Fruit fly (Drosophila melanogaster): Measurements from ENCODE around the gene RhoGAP18B.
A peak's percentile ranks its signal among the peaks of the same experiment; 100 is the strongest.

The RhoGAP18B gene

DNA sequence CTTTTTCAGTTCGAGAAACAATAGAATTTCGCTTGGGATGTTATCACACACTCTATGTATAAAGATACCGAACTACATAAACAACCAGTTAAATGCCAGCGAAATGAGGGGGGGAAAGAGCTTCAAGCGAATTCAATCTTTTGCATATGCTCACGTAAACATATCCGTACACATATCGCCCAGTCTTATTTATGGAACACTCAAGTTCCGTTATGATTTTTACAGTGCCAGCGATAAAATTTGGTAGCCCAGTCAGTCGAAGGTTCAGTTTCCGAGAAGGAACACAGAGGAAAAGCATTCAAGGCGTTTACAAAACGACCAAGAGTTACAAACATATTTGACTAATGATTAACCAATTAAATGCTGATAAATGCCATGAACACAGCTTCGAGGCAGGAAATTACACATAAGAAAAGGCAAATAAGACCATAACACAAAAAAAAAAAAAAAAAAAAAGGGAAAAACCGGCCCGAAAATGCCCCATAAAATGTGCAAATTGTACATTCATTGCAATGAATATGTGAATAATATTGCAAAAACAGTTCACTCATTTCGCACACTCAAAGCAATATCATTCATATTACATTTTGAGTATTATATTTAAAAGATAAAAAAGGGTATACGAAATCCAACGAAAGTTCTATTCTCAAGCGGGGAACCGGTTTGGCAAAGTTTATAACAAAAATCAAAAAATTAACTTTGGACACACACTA lies 17.9 kb downstream of the RhoGAP18B start:
- TF ChIP-seq ovo (GFP tag; optimal IDR thresholded peaks at IDR 0.05) (peak; percentile 58), tj (GFP tag; optimal IDR thresholded peaks at IDR 0.05) (peak; percentile 89), Hr96 (GFP tag; optimal IDR thresholded peaks at IDR 0.05) (no peak)

DNA sequence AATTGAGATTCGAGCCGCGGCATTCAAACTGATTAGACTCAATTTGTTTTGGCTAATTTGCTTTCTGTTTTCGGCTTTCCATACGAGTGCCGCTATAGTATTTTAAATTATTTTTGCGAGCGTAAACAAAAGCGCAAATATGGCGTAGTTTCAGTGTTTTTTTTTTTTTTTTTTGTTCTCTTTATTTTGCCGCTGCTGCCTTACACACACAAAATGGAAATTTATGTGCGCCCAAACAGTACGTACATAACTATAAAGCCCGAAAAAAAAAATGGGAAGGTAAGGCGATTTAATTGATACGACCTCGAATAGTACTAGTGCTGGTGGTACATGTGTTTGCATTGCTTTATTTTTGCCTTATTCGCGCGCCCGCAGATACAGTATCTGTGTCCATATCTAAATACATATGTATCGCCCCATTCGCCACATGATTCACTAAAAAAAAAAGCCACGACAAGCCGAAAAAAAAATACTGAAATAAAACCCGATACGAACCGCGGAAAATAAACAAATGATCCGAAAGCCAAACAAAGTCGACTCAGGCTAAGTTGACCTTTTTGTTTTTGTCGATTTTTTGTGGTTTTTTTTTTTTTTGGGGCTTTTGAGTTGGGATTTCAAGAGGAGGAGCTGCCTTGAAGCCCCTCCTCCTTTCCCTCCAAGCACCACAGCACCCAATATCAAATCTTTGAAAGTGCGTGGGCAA lies 18.8 kb downstream of the RhoGAP18B start:
- TF ChIP-seq Clk (GFP tag; optimal IDR thresholded peaks at IDR 0.05) (no peak), CG33017 (tag; optimal IDR thresholded peaks at IDR 0.05) (no peak), cnc (optimal IDR thresholded peaks at IDR 0.05) (no peak), Hr96 (GFP tag; optimal IDR thresholded peaks at IDR 0.05) (no peak), tj (GFP tag; optimal IDR thresholded peaks at IDR 0.05) (peak; percentile 84), CG5204 (GFP tag; optimal IDR thresholded peaks at IDR 0.05) (no peak)

DNA sequence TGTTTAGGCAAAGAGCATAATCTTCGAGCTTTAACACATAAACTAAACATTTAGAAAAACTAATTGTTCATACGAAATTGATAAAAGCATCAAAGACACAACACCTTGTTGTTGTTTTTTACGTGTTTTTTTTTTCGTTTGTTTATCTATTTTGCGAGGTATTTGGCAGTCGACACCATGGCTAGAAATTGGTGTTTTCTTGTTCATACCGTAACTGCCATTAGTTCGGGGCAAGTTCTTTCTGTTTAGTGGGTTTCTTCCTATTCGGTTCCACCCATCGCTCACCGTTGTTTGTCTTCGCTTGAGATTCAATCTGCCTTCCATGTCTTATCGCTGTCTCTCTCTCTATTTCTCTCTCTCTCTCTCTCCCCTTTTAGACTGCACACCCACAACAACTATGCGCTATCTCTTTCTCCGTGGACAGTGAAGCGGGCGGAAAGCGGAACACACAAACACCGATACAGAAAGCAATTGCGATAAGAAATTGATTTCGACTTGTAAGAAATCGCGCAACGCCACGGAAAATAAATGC lies 20.4 kb downstream of the RhoGAP18B start:
- no peak for TF ChIP-seq Mnt (GFP tag; optimal IDR thresholded peaks at IDR 0.05)
- TF ChIP-seq CG5204 (GFP tag; optimal IDR thresholded peaks at IDR 0.05): no peak
- TF ChIP-seq bab1 (GFP tag; optimal IDR thresholded peaks at IDR 0.05): peak; percentile 5
- no peak for TF ChIP-seq toe (GFP tag; optimal IDR thresholded peaks at IDR 0.05)
- no peak for TF ChIP-seq CG12768 (GFP tag; optimal IDR thresholded peaks at IDR 0.05)
- peak; percentile 16 for TF ChIP-seq CG14711 (tag; optimal IDR thresholded peaks at IDR 0.05)
- TF ChIP-seq pad (GFP tag; optimal IDR thresholded peaks at IDR 0.05): peak; percentile 33
- TF ChIP-seq cnc (optimal IDR thresholded peaks at IDR 0.05): no peak
- no peak for TF ChIP-seq Hr96 (GFP tag; optimal IDR thresholded peaks at IDR 0.05)
- no peak for TF ChIP-seq CG7101 (tag; optimal IDR thresholded peaks at IDR 0.05)
- TF ChIP-seq CG33017 (tag; optimal IDR thresholded peaks at IDR 0.05): no peak
- no peak for TF ChIP-seq CG1620 (GFP tag; optimal IDR thresholded peaks at IDR 0.05)
- no peak for TF ChIP-seq ovo (GFP tag; optimal IDR thresholded peaks at IDR 0.05)
- TF ChIP-seq kay (GFP tag; ENCODE audit: borderline replicate concordance): no peak
- no peak for TF ChIP-seq CG7045 (GFP tag; optimal IDR thresholded peaks at IDR 0.05)
- peak; percentile 25 for TF ChIP-seq cic (GFP tag; optimal IDR thresholded peaks at IDR 0.05)
- TF ChIP-seq Crg-1 (GFP tag; optimal IDR thresholded peaks at IDR 0.05): no peak
- peak; percentile 6 for TF ChIP-seq CG11617 (GFP tag; optimal IDR thresholded peaks at IDR 0.05)
- no peak for TF ChIP-seq Clk (GFP tag; optimal IDR thresholded peaks at IDR 0.05)
- TF ChIP-seq tj (GFP tag; optimal IDR thresholded peaks at IDR 0.05): no peak

DNA sequence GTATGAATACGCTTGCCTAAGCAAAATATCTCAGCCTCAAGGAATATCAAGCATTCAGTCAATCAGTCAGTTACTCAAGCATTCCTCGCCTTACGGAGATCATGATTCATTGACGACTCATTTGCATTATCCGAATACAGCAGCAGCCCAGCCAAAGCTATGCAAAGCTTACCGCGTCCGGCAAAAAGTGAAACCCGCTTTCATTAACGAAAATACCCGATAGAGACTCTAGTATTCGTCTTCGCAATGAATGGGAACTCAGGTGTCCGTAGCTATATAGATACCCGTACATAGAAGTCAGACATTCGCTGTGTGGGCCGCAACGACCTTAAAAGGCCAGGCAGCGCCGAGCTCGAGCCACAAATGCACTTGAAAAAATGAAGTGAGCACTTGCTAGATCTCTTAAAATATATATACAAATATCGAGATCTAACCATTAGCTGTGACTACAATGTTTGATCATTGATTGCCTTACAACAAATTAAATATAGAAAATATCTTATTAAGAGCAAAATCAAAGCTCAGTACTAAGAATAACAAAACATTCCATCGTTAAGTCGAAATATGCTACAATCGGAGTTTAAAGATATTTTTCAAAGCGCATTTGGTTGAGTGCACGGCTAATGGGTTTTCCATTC lies 22.0 kb downstream of the RhoGAP18B start:
- no peak for TF ChIP-seq CG11617 (GFP tag; optimal IDR thresholded peaks at IDR 0.05)
- TF ChIP-seq CG5204 (GFP tag; optimal IDR thresholded peaks at IDR 0.05): no peak
- no peak for TF ChIP-seq bab1 (GFP tag; optimal IDR thresholded peaks at IDR 0.05)
- no peak for TF ChIP-seq toe (GFP tag; optimal IDR thresholded peaks at IDR 0.05)
- TF ChIP-seq Crg-1 (GFP tag; optimal IDR thresholded peaks at IDR 0.05): no peak
- TF ChIP-seq CG12768 (GFP tag; optimal IDR thresholded peaks at IDR 0.05): no peak
- TF ChIP-seq kay (GFP tag; ENCODE audit: borderline replicate concordance): peak; percentile 62
- TF ChIP-seq CG33017 (tag; optimal IDR thresholded peaks at IDR 0.05): no peak
- no peak for TF ChIP-seq ovo (GFP tag; optimal IDR thresholded peaks at IDR 0.05)
- TF ChIP-seq tj (GFP tag; optimal IDR thresholded peaks at IDR 0.05): no peak
- no peak for TF ChIP-seq CG7045 (GFP tag; optimal IDR thresholded peaks at IDR 0.05)
- TF ChIP-seq Mnt (GFP tag; optimal IDR thresholded peaks at IDR 0.05): no peak
- no peak for TF ChIP-seq CG7101 (tag; optimal IDR thresholded peaks at IDR 0.05)
- TF ChIP-seq Clk (GFP tag; optimal IDR thresholded peaks at IDR 0.05): no peak
- no peak for TF ChIP-seq cnc (optimal IDR thresholded peaks at IDR 0.05)
- peak; percentile 27 for TF ChIP-seq cic (GFP tag; optimal IDR thresholded peaks at IDR 0.05)

DNA sequence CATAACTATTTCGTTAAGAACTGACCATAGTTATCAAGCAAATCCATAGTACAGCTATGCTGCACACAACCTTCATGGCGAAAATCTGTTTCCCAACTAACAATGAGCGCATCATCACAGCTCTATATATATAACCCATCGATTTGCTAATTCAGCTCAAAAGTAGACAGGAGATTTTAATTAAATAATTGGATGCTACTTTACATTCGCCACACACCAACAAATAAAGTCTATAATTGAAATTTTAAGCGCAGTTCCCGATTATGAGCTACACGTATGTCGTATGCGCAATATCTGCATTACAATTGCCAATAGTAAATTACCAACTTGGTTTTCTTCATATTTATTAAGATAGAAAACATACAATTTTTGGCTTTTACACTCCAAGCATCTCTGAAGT lies 31.1 kb downstream of the RhoGAP18B start, which contains the start of gene Obp18a:
Obp18a (minus strand) TSS at position 101 of the 400 bp plus-strand sequence.
- TF ChIP-seq kay (GFP tag; ENCODE audit: borderline replicate concordance): no peak
- TF ChIP-seq toe (GFP tag; optimal IDR thresholded peaks at IDR 0.05): no peak
- no peak for TF ChIP-seq CG14711 (tag; optimal IDR thresholded peaks at IDR 0.05)
- no peak for TF ChIP-seq CG12768 (GFP tag; optimal IDR thresholded peaks at IDR 0.05)
- TF ChIP-seq ovo (GFP tag; optimal IDR thresholded peaks at IDR 0.05): no peak
- no peak for TF ChIP-seq CG7101 (tag; optimal IDR thresholded peaks at IDR 0.05)
- TF ChIP-seq CG33017 (tag; optimal IDR thresholded peaks at IDR 0.05): no peak
- no peak for TF ChIP-seq CG11617 (GFP tag; optimal IDR thresholded peaks at IDR 0.05)
- no peak for TF ChIP-seq Mnt (GFP tag; optimal IDR thresholded peaks at IDR 0.05)
- TF ChIP-seq CG5204 (GFP tag; optimal IDR thresholded peaks at IDR 0.05): no peak
- no peak for TF ChIP-seq CG1620 (GFP tag; optimal IDR thresholded peaks at IDR 0.05)
- no peak for TF ChIP-seq bab1 (GFP tag; optimal IDR thresholded peaks at IDR 0.05)
- TF ChIP-seq cic (GFP tag; optimal IDR thresholded peaks at IDR 0.05): no peak

DNA sequence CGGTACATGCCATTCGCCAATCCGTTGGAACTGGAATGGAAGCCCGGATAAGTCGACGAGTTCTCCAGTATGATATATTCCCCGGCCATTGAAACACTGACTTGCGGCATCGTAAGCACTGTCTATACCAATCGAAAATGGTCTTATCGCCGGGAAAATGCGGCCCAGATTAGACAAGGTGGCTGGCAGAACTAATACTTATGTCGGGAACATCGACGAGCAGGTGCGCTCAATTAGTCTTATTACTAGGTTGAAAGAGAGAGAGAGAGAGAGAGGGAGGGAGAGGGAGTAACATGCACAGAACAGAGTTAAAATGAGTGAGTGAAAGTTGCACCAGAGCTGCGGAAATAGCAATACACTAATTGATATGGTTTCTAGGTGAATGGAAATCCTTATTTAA lies 39.7 kb downstream of the RhoGAP18B start, which contains the start of gene tgy:
tgy (minus strand) TSS at position 101 of the 400 bp plus-strand sequence.
- TF ChIP-seq CG14711 (tag; optimal IDR thresholded peaks at IDR 0.05) (no peak), toe (GFP tag; optimal IDR thresholded peaks at IDR 0.05) (no peak)
